Worm (Caenorhabditis elegans): ENCODE measurements around the gene C14A11.2.

C14A11.2 gene

DNA sequence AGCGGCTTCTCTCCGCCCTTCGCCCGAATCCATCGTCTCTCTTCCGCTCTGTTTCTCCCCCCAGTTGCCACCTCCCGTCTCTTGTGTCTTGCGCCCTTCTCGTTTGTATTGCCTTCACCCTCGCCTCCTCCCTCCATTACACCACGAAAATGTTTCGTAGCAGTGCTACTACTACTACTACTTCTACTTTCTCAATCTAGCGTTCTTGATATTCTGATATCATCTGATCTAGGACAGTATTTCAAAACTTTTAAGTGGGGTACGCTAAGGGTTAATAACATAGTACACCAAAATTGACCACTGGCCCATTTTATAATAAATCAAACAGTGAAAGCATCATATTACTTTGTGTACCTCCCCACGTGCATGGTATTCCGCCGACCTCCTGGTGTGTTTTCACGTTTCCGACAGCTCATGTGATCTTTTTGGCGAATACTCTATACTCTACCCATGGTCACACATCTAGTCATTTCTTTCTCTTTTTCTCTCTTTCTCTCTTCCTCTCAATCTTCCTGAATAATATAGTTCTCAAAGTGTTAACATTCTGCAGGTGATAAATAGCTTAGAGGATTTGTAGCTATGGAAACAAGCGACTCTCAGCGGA is at the start of gene C14A11.2:
TSS of gene C14A11.2 (plus strand) at position 551 of the 604 bp plus-strand sequence.
- TF ChIP-seq ceh-2 (tag; optimal IDR thresholded peaks at IDR 0.05) = no peak
- no peak for TF ChIP-seq dve-1 (tag; optimal IDR thresholded peaks at IDR 0.05)
- no peak for TF ChIP-seq sdc-2 (tag; optimal IDR thresholded peaks at IDR 0.05)
- TF ChIP-seq sox-4 (tag; optimal IDR thresholded peaks at IDR 0.05) = no peak
- TF ChIP-seq ets-4 (tag; optimal IDR thresholded peaks at IDR 0.05) = no peak
- no peak for TF ChIP-seq T23F11.4 (GFP tag; optimal IDR thresholded peaks at IDR 0.05)
- TF ChIP-seq ztf-16 (tag; optimal IDR thresholded peaks at IDR 0.05) = no peak
- no peak for TF ChIP-seq hlh-13 (GFP tag; optimal IDR thresholded peaks at IDR 0.05)
- no peak for TF ChIP-seq nhr-232 (tag; optimal IDR thresholded peaks at IDR 0.05)
- no peak for TF ChIP-seq pros-1 (tag; optimal IDR thresholded peaks at IDR 0.05)
- no peak for TF ChIP-seq K02D7.2 (tag; optimal IDR thresholded peaks at IDR 0.05)
- no peak for TF ChIP-seq nhr-11 (tag; optimal IDR thresholded peaks at IDR 0.05)
- peak; percentile 43 for TF ChIP-seq tbx-2 (tag; optimal IDR thresholded peaks at IDR 0.05)
- TF ChIP-seq ceh-31 (tag; optimal IDR thresholded peaks at IDR 0.05) = peak; percentile 44
- TF ChIP-seq tbx-7 (tag; optimal IDR thresholded peaks at IDR 0.05) = no peak
- no peak for TF ChIP-seq sox-2 (GFP tag; IDR thresholded peaks at IDR 0.05)
- no peak for TF ChIP-seq dmd-4 (tag; optimal IDR thresholded peaks at IDR 0.05; ENCODE audit: borderline replicate concordance)
- TF ChIP-seq C38D4.7 (GFP tag; optimal IDR thresholded peaks at IDR 0.05) = no peak
- TF ChIP-seq mec-3 (tag; optimal IDR thresholded peaks at IDR 0.05; ENCODE audit: borderline replicate concordance) = no peak
- TF ChIP-seq unc-42 (tag; optimal IDR thresholded peaks at IDR 0.05) = peak; percentile 8
- TF ChIP-seq Y22D7AL.16 (tag; optimal IDR thresholded peaks at IDR 0.05) = no peak
- peak; percentile 53 for TF ChIP-seq ceh-14 (tag; optimal IDR thresholded peaks at IDR 0.05)
- TF ChIP-seq npax-4 (tag; optimal IDR thresholded peaks at IDR 0.05) = no peak
- TF ChIP-seq hlh-30 (tag; optimal IDR thresholded peaks at IDR 0.05; ENCODE audit: insufficient read depth) = peak; percentile 54
- no peak for TF ChIP-seq che-1 (tag; optimal IDR thresholded peaks at IDR 0.05)
- no peak for TF ChIP-seq pat-9 (tag; optimal IDR thresholded peaks at IDR 0.05)
- no peak for TF ChIP-seq lin-11 (tag; optimal IDR thresholded peaks at IDR 0.05)
- no peak for TF ChIP-seq rnt-1 (tag; optimal IDR thresholded peaks at IDR 0.05)
- no peak for TF ChIP-seq ttx-3 (tag; optimal IDR thresholded peaks at IDR 0.05)
- TF ChIP-seq F13H6.1 (tag; optimal IDR thresholded peaks at IDR 0.05) = peak; percentile 7
- no peak for TF ChIP-seq C08G9.2 (tag; optimal IDR thresholded peaks at IDR 0.05)
- TF ChIP-seq ahr-1 (tag; optimal IDR thresholded peaks at IDR 0.05) = no peak
- no peak for TF ChIP-seq lim-6 (tag; optimal IDR thresholded peaks at IDR 0.05)
- TF ChIP-seq syd-9 (tag; optimal IDR thresholded peaks at IDR 0.05) = no peak
- no peak for TF ChIP-seq gmeb-2 (tag; optimal IDR thresholded peaks at IDR 0.05)
- TF ChIP-seq eyg-1 (tag; optimal IDR thresholded peaks at IDR 0.05) = peak; percentile 23
- no peak for TF ChIP-seq ceh-24 (tag; optimal IDR thresholded peaks at IDR 0.05)
- no peak for TF ChIP-seq pha-4 (tag; optimal IDR thresholded peaks at IDR 0.05)
- TF ChIP-seq unc-55 (GFP tag; optimal IDR thresholded peaks at IDR 0.05) = no peak
- TF ChIP-seq ceh-6 (GFP tag; optimal IDR thresholded peaks at IDR 0.05) = no peak
- TF ChIP-seq ceh-19 (GFP tag; optimal IDR thresholded peaks at IDR 0.05) = no peak
- TF ChIP-seq madf-2 (tag; optimal IDR thresholded peaks at IDR 0.05) = no peak
- TF ChIP-seq zip-5 (tag; optimal IDR thresholded peaks at IDR 0.05) = no peak
- peak; percentile 1 for TF ChIP-seq pag-3 (tag; optimal IDR thresholded peaks at IDR 0.05; ENCODE audit: borderline replicate concordance)
- no peak for TF ChIP-seq fax-1 (tag; optimal IDR thresholded peaks at IDR 0.05)
- TF ChIP-seq elt-4 (tag; optimal IDR thresholded peaks at IDR 0.05) = no peak
- no peak for TF ChIP-seq K09A11.1 (tag; optimal IDR thresholded peaks at IDR 0.05; ENCODE audit: insufficient read depth)
- no peak for TF ChIP-seq unc-3 (GFP tag; conservative IDR thresholded peaks at IDR 0.05)
- no peak for TF ChIP-seq unc-3 (tag; optimal IDR thresholded peaks at IDR 0.05)
- no peak for TF ChIP-seq odd-2 (tag; optimal IDR thresholded peaks at IDR 0.05)
- TF ChIP-seq fkh-6 (tag; optimal IDR thresholded peaks at IDR 0.05) = no peak
- no peak for TF ChIP-seq ceh-22 (tag; optimal IDR thresholded peaks at IDR 0.05)
- no peak for TF ChIP-seq unc-86 (tag; optimal IDR thresholded peaks at IDR 0.05)

Data from whole organism, late embryonic.